Fruit fly (Drosophila melanogaster): ENCODE measurements around the gene CG14082.

The CG14082 gene

dm6 chr3L:19062472-19063409, 76.0 kb downstream of the CG14082 start, which contains the start of the genes Ugt316A1 and Sfxn2:
Ugt316A1 (minus strand) TSS chr3L:19062816.
Sfxn2 (plus strand) TSS chr3L:19063165.
- TF ChIP-seq CG32264 (GFP tag; optimal IDR thresholded peaks at IDR 0.05): no peak
- peak; percentile 99 for TF ChIP-seq Myc (optimal IDR thresholded peaks at IDR 0.05)
- no peak for TF ChIP-seq brk (GFP tag; optimal IDR thresholded peaks at IDR 0.05)
- TF ChIP-seq jim (GFP tag; optimal IDR thresholded peaks at IDR 0.05): no peak
- no peak for TF ChIP-seq rgr (GFP tag; optimal IDR thresholded peaks at IDR 0.05)
- TF ChIP-seq dsf (GFP tag; optimal IDR thresholded peaks at IDR 0.05; ENCODE audit: borderline replicate concordance): peak; percentile 2
- no peak for TF ChIP-seq OdsH (GFP tag; optimal IDR thresholded peaks at IDR 0.05)
- no peak for TF ChIP-seq pan (optimal IDR thresholded peaks at IDR 0.05)
- TF ChIP-seq Hr83 (GFP tag; optimal IDR thresholded peaks at IDR 0.05; ENCODE audit: poor library complexity, severe bottlenecking): peak; percentile 26
- no peak for TF ChIP-seq Hr78 (GFP tag; optimal IDR thresholded peaks at IDR 0.05)
- TF ChIP-seq usp (GFP tag; optimal IDR thresholded peaks at IDR 0.05): no peak
- TF ChIP-seq dmrt93B (GFP tag; optimal IDR thresholded peaks at IDR 0.05): no peak
- TF ChIP-seq dl (GFP tag; optimal IDR thresholded peaks at IDR 0.05; ENCODE audit: insufficient read depth in 1 of 2, partially characterized antibody in 2 of 2): no peak
- TF ChIP-seq Jra (GFP tag; optimal IDR thresholded peaks at IDR 0.05): peak; percentile 39
- TF ChIP-seq Hnf4 (GFP tag; optimal IDR thresholded peaks at IDR 0.05): peak; percentile 28
- peak; percentile 53 for TF ChIP-seq Sp1 (GFP tag; optimal IDR thresholded peaks at IDR 0.05)
- peak; percentile 50 for TF ChIP-seq fru (GFP tag; optimal IDR thresholded peaks at IDR 0.05)
- TF ChIP-seq ey (GFP tag; optimal IDR thresholded peaks at IDR 0.05): peak; percentile 31
- peak in 1 of 2 experiments; percentile 56 for TF ChIP-seq foxo (GFP tag; optimal IDR thresholded peaks at IDR 0.05)
- no peak for TF ChIP-seq CrebA (GFP tag; optimal IDR thresholded peaks at IDR 0.05; ENCODE audit: borderline replicate concordance)
- no peak for TF ChIP-seq lola (GFP tag; optimal IDR thresholded peaks at IDR 0.05)
- TF ChIP-seq GATAd (GFP tag; optimal IDR thresholded peaks at IDR 0.05): no peak
- peak; percentile 44 for TF ChIP-seq HLH106 (tag; optimal IDR thresholded peaks at IDR 0.05)
- peak; percentile 22 for TF ChIP-seq h (GFP tag; optimal IDR thresholded peaks at IDR 0.05)
- TF ChIP-seq Dif (GFP tag; optimal IDR thresholded peaks at IDR 0.05; ENCODE audit: partially characterized antibody): peak; percentile 18
- TF ChIP-seq N (GFP tag; optimal IDR thresholded peaks at IDR 0.05): no peak
- peak; percentile 60 for TF ChIP-seq sv (GFP tag; optimal IDR thresholded peaks at IDR 0.05)
- TF ChIP-seq br (GFP tag; optimal IDR thresholded peaks at IDR 0.05): no peak
- TF ChIP-seq CG9705 (GFP tag; optimal IDR thresholded peaks at IDR 0.05): no peak
- peak; percentile 67 for TF ChIP-seq tai (GFP tag; optimal IDR thresholded peaks at IDR 0.05)
- TF ChIP-seq woc (GFP tag; optimal IDR thresholded peaks at IDR 0.05): peak; percentile 69
- TF ChIP-seq sage (GFP tag; optimal IDR thresholded peaks at IDR 0.05): no peak
- no peak for TF ChIP-seq Rel (GFP tag; optimal IDR thresholded peaks at IDR 0.05)
- peak; percentile 41 for TF ChIP-seq Rel (tag; optimal IDR thresholded peaks at IDR 0.05)
- TF ChIP-seq psq (GFP tag; optimal IDR thresholded peaks at IDR 0.05): peak; percentile 36
- TF ChIP-seq Mio (GFP tag; optimal IDR thresholded peaks at IDR 0.05): no peak
- TF ChIP-seq Abd-B (GFP tag; optimal IDR thresholded peaks at IDR 0.05): no peak
- no peak for TF ChIP-seq Dfd (GFP tag; optimal IDR thresholded peaks at IDR 0.05)
- TF ChIP-seq Vsx2 (GFP tag; optimal IDR thresholded peaks at IDR 0.05; ENCODE audit: partially characterized antibody): no peak

dm6 chr3L:19058824-19059223, 80.0 kb downstream of the CG14082 start:
- TF ChIP-seq usp (GFP tag; optimal IDR thresholded peaks at IDR 0.05): no peak
- TF ChIP-seq dsf (GFP tag; optimal IDR thresholded peaks at IDR 0.05; ENCODE audit: borderline replicate concordance): no peak
- no peak for TF ChIP-seq tai (GFP tag; optimal IDR thresholded peaks at IDR 0.05)
- TF ChIP-seq Mio (GFP tag; optimal IDR thresholded peaks at IDR 0.05): no peak
- no peak for TF ChIP-seq ey (GFP tag; optimal IDR thresholded peaks at IDR 0.05)
- no peak for TF ChIP-seq Dif (GFP tag; optimal IDR thresholded peaks at IDR 0.05; ENCODE audit: partially characterized antibody)
- TF ChIP-seq sage (GFP tag; optimal IDR thresholded peaks at IDR 0.05): no peak
- TF ChIP-seq Sp1 (GFP tag; optimal IDR thresholded peaks at IDR 0.05): no peak
- TF ChIP-seq brk (GFP tag; optimal IDR thresholded peaks at IDR 0.05): no peak
- no peak for TF ChIP-seq Hr78 (GFP tag; optimal IDR thresholded peaks at IDR 0.05)
- TF ChIP-seq CG9705 (GFP tag; optimal IDR thresholded peaks at IDR 0.05): no peak

All from whole organism, wandering third instar larva.